Fruit fly (Drosophila melanogaster): ENCODE data around the gene dpr16.

The dpr16 gene

DNA sequence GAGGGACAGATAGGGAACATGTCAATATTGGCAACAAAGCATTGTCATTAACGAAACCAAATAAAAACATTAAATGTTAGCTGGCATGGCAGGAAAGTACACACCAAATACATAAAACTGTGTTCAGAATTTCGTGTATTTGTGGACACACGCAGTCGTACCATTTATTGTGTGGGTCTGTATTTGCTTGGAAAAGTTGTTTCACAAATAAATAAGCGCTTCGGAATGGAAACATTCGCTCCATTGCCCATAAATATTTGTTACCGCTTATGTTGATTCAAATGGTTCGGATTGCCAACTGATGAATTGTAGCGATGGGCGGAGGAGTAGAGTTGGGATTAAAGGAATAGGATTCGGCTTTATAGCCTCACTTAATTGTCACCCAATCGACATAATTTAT lies 42.7 kb upstream of the dpr16 start (continued):
- TF ChIP-seq bowl (GFP tag; IDR thresholded peaks at IDR 0.05), result no peak
- peak; percentile 94 for TF ChIP-seq CG10209 (GFP tag; optimal IDR thresholded peaks at IDR 0.05)
- TF ChIP-seq ttk (GFP tag; IDR thresholded peaks at IDR 0.05), result no peak
- peak; percentile 62 for TF ChIP-seq HLH54F (GFP tag; optimal IDR thresholded peaks at IDR 0.05)
- no peak for TF ChIP-seq ftz-f1 (GFP tag; optimal IDR thresholded peaks at IDR 0.05)
- no peak for TF ChIP-seq ap (GFP tag; IDR thresholded peaks at IDR 0.05)
- peak; percentile 81 for TF ChIP-seq twi (tag; optimal IDR thresholded peaks at IDR 0.05)
- peak; percentile 91 for TF ChIP-seq CG1233 (GFP tag; optimal IDR thresholded peaks at IDR 0.05)
- TF ChIP-seq CG6689 (GFP tag; IDR thresholded peaks at IDR 0.05), result peak; percentile 58
- TF ChIP-seq CG2875 (GFP tag; optimal IDR thresholded peaks at IDR 0.05), result peak; percentile 93
- TF ChIP-seq CG9932 (GFP tag; IDR thresholded peaks at IDR 0.05), result no peak; the same call in 1 of the 2 replicates
- no peak for TF ChIP-seq zf30C (GFP tag; optimal IDR thresholded peaks at IDR 0.05)
- TF ChIP-seq HLHmδ (GFP tag; optimal IDR thresholded peaks at IDR 0.05), result peak; percentile 48
- peak; percentile 71; the same call in 2 of the 3 replicates for TF ChIP-seq Dbx (GFP tag; IDR thresholded peaks at IDR 0.05)
- TF ChIP-seq Lim3 (GFP tag; IDR thresholded peaks at IDR 0.05), result no peak
- peak; percentile 75 for TF ChIP-seq D19A (tag; optimal IDR thresholded peaks at IDR 0.05)
- TF ChIP-seq CG18764 (GFP tag; optimal IDR thresholded peaks at IDR 0.05), result peak; percentile 87
- peak; percentile 61 for TF ChIP-seq ems (GFP tag; optimal IDR thresholded peaks at IDR 0.05)
- TF ChIP-seq Doc2 (GFP tag; IDR thresholded peaks at IDR 0.05), result no peak
- TF ChIP-seq trem (tag; optimal IDR thresholded peaks at IDR 0.05), result peak; percentile 67
- no peak for TF ChIP-seq CG14667 (GFP tag; IDR thresholded peaks at IDR 0.05)
- no peak for TF ChIP-seq aop (GFP tag; IDR thresholded peaks at IDR 0.05)
- TF ChIP-seq CG16779 (GFP tag; IDR thresholded peaks at IDR 0.05), result no peak
- TF ChIP-seq CG12942 (GFP tag; optimal IDR thresholded peaks at IDR 0.05), result peak; percentile 72
- TF ChIP-seq Hr51 (GFP tag; optimal IDR thresholded peaks at IDR 0.05), result peak; percentile 33 to 85
- peak; percentile 31 for TF ChIP-seq CG31388 (GFP tag; optimal IDR thresholded peaks at IDR 0.05)
- TF ChIP-seq TFAM (GFP tag; optimal IDR thresholded peaks at IDR 0.05), result peak; percentile 80
- peak; percentile 84 for TF ChIP-seq CG15514 (GFP tag; optimal IDR thresholded peaks at IDR 0.05)
- TF ChIP-seq vvl (GFP tag; IDR thresholded peaks at IDR 0.05), result peak; percentile 79
- peak; percentile 85 for TF ChIP-seq Atf6 (GFP tag; IDR thresholded peaks at IDR 0.05)
- peak; percentile 86 for TF ChIP-seq CG8924 (tag; optimal IDR thresholded peaks at IDR 0.05)
- peak; percentile 59; the same call in 1 of the 3 replicates for TF ChIP-seq CG6175 (GFP tag; IDR thresholded peaks at IDR 0.05)
- TF ChIP-seq bbx (GFP tag; IDR thresholded peaks at IDR 0.05; ENCODE audit: partially characterized antibody), result no peak
- TF ChIP-seq cwo (GFP tag; optimal IDR thresholded peaks at IDR 0.05), result peak; percentile 75
- TF ChIP-seq stwl (tag; optimal IDR thresholded peaks at IDR 0.05), result peak; percentile 59
- TF ChIP-seq CG1647 (GFP tag; optimal IDR thresholded peaks at IDR 0.05), result peak; percentile 83
- peak; percentile 72 for TF ChIP-seq CG5180 (GFP tag; optimal IDR thresholded peaks at IDR 0.05)
- peak; percentile 89 for TF ChIP-seq CG10147 (GFP tag; optimal IDR thresholded peaks at IDR 0.05)
- TF ChIP-seq CG2199 (GFP tag; IDR thresholded peaks at IDR 0.05), result peak; percentile 87; the same call in 1 of the 3 replicates
- no peak for TF ChIP-seq Adf1 (GFP tag; IDR thresholded peaks at IDR 0.05)
- peak; percentile 87 for TF ChIP-seq Meics (GFP tag; optimal IDR thresholded peaks at IDR 0.05)
- peak; percentile 69 for TF ChIP-seq Atf3 (GFP tag; optimal IDR thresholded peaks at IDR 0.05)
- peak; percentile 94 for TF ChIP-seq fd64A (GFP tag; optimal IDR thresholded peaks at IDR 0.05)
- peak; percentile 79 for TF ChIP-seq CG11695 (GFP tag; IDR thresholded peaks at IDR 0.05)
- no peak for TF ChIP-seq Dll (GFP tag; IDR thresholded peaks at IDR 0.05; ENCODE audit: partially characterized antibody)
- TF ChIP-seq CG17612 (GFP tag; IDR thresholded peaks at IDR 0.05), result no peak
- TF ChIP-seq Side (GFP tag; optimal IDR thresholded peaks at IDR 0.05), result peak; percentile 88
- TF ChIP-seq Nf-YC (tag; optimal IDR thresholded peaks at IDR 0.05), result peak; percentile 32
- no peak for TF ChIP-seq Tbp (GFP tag; optimal IDR thresholded peaks at IDR 0.05)
- peak; percentile 95 for TF ChIP-seq CrebB (tag; optimal IDR thresholded peaks at IDR 0.05)
- TF ChIP-seq toy (GFP tag; IDR thresholded peaks at IDR 0.05), result no peak; the same call in 1 of the 2 replicates

Measured in whole organism, embryonic.